Fruit fly (Drosophila melanogaster) whole organism, wandering third instar larva: ENCODE data around the gene Ilp5.

Experiments used
- Dfd ChIP-seq: fragments of >200 bp; optimal IDR thresholded peaks from 2 replicates; lab custom pipeline; 2017; ENCODE audit warnings: missing biosample characterization, missing genetic modification characterization
- N ChIP-seq: fragments of >200 bp; optimal IDR thresholded peaks from 2 replicates; lab custom pipeline; 2018; ENCODE audit warnings: missing biosample characterization, missing external identifiers, missing genetic modification characterization
- pan ChIP-seq: fragments of >200 bp; optimal IDR thresholded peaks from 2 replicates; lab custom pipeline; 2017
- rgr ChIP-seq: fragments of 200-800 bp; sonication (Bioruptor generic); optimal IDR thresholded peaks from 3 replicates; lab custom pipeline; 2016; ENCODE audit warnings: missing biosample characterization, mild to moderate bottlenecking, missing genetic modification characterization
- usp ChIP-seq: fragments of >200 bp; optimal IDR thresholded peaks from 2 replicates; lab custom pipeline; 2017; ENCODE audit warnings: missing biosample characterization, missing genetic modification characterization

dm6 chr3L:9850114-9850513 lies 26.4 kb upstream of the Ilp5 start:
- TF ChIP-seq usp (GFP tag; lab: Kevin White, UChicago) (no peak), rgr (no peak), N (GFP tag; lab: Kevin White, UChicago) (no peak), Dfd (no peak), pan (lab: Kevin White, UChicago) (no peak)
